Worm (Caenorhabditis elegans) whole organism, L2 larva: ENCODE measurements around the gene ric-7.

Experiments
- ceh-16 ChIP-seq: fragments of 150-350 bp; optimal IDR thresholded peaks from 2 replicates; lab custom pipeline; 2014; ENCODE audit warnings: missing biosample characterization, missing genetic modification characterization
- mdl-1 ChIP-seq, 2 experiments: fragments of 150-350 bp in 1 of 2; sonication (generic microtip) in 1 of 2; optimal IDR thresholded peaks; 2 replicates each; lab custom pipeline; 2017; ENCODE audit warnings: missing biosample characterization in 2 of 2, missing genetic modification characterization in 2 of 2
- sem-4 ChIP-seq: fragments of 150-350 bp; optimal IDR thresholded peaks from 2 replicates; lab custom pipeline; 2014; ENCODE audit warnings: missing biosample characterization, missing genetic modification reagents, missing genetic modification characterization
- ztf-1 ChIP-seq: fragments of 200-800 bp; sonication (Bioruptor generic); conservative IDR thresholded peaks from 2 replicates; pipeline ENCODE4 v1.3.6; 2022; ENCODE audit warnings: missing genetic modification characterization, missing compliant biosample characterization

Gene ric-7

DNA sequence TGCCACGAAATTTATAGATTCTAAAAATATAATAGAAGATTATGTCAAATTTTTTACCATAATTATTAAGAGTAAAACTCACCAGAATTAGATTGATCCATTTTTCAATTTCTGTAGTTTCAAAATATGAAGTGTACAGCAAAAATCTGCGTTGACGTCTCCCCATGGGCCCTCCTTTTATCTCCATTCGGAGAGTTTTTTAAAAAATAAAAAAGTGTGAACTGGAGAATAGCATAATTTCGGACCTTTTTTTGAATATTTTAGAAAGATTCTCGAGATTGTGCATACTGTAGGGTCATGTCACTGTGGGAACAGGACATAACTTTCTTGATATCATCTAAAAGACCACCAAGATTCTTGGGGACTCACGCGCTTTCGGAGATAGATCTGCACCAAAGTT, 63.6 kb downstream of the ric-7 start, which contains the start of gene dpr-1:
dpr-1 (minus strand) TSS at position 101 of the 400 bp plus-strand sequence.
- TF ChIP-seq ztf-1 (GFP tag; lab: Robert Waterston, UW) (no peak), ceh-16 (no peak), mdl-1 (tag; optimal IDR thresholded peaks at IDR 0.05; lab: Kevin White, UChicago) (no peak), sem-4 (tag; lab: Kevin White, UChicago) (no peak)
